Fruit fly (Drosophila melanogaster) Kc167 (cell line): ENCODE data around the gene Bx.

ENCODE experiments used
- Myc ChIP-seq: fragments of >200 bp; optimal IDR thresholded peaks from 2 replicates; lab custom pipeline; 2017; ENCODE audit warnings: missing external identifiers
- Sin3A ChIP-seq: fragments of >200 bp; optimal IDR thresholded peaks from 2 replicates; lab custom pipeline; 2018; ENCODE audit warnings: missing external identifiers
- psq ChIP-seq: fragments of >200 bp; optimal IDR thresholded peaks from 2 replicates; lab custom pipeline; 2017; ENCODE audit warnings: missing external identifiers
- ttk ChIP-seq: sonication (Bioruptor generic); optimal IDR thresholded peaks from 2 replicates; lab custom pipeline; 2017; ENCODE audit warnings: missing external identifiers

- TF ChIP-seq ttk (lab: Kevin White, UChicago) (no peak), Myc (no peak), psq (lab: Kevin White, UChicago) (no peak), Sin3A (no peak)
These were observed 23.1 kb downstream of the Bx start for dm6 chrX:18538204-18538864.
